2 worm cellular contexts compared by ENCODE assay signal in genomic region chrX:14173850-14174249, ce11.
TF ChIP-seq lines count a peak whose summit lies in the region.

TSS of gene idhb-1 (minus strand) at chrX:14174063.

TF ChIP-seq in whole organism, L2 larva, 48 proteins besides CTCF, POLR2A, EP300 and RAD21 (continued from another document):
- TF ChIP-seq nhr-21 (tag; optimal IDR thresholded peaks at IDR 0.05; lab: Kevin White, UChicago) (peak; percentile 55), sem-4 (tag; optimal IDR thresholded peaks at IDR 0.05; lab: Kevin White, UChicago) (peak; percentile 39), sma-3 (GFP tag; optimal IDR thresholded peaks at IDR 0.05; lab: Kevin White, UChicago) (peak; percentile 62), mbf-1 (tag; optimal IDR thresholded peaks at IDR 0.05; lab: Kevin White, UChicago) (no peak), elt-3 (tag; optimal IDR thresholded peaks at IDR 0.05; lab: Kevin White, UChicago) (no peak), fos-1 (tag; optimal IDR thresholded peaks at IDR 0.05; lab: Kevin White, UChicago) (peak; percentile 59), blmp-1 (tag; optimal IDR thresholded peaks at IDR 0.05; lab: Kevin White, UChicago; ENCODE audit: insufficient read depth) (no peak), ZK546.5 (tag; optimal IDR thresholded peaks at IDR 0.05; lab: Kevin White, UChicago) (no peak), ztf-1 (GFP tag; conservative IDR thresholded peaks at IDR 0.05; lab: Robert Waterston, UW) (no peak), nhr-129 (tag; optimal IDR thresholded peaks at IDR 0.05; lab: Kevin White, UChicago) (peak; percentile 78), nhr-77 (tag; optimal IDR thresholded peaks at IDR 0.05; lab: Kevin White, UChicago) (no peak), unc-62 (GFP tag; optimal IDR thresholded peaks at IDR 0.05; lab: Kevin White, UChicago) (no peak), nhr-237 (tag; optimal IDR thresholded peaks at IDR 0.05; lab: Kevin White, UChicago) (no peak), egl-27 (tag; optimal IDR thresholded peaks at IDR 0.05; lab: Kevin White, UChicago) (peak; percentile 32), nhr-10 (tag; optimal IDR thresholded peaks at IDR 0.05; lab: Kevin White, UChicago) (no peak), alr-1 (tag; optimal IDR thresholded peaks at IDR 0.05; lab: Kevin White, UChicago) (no peak), ceh-16 (tag; optimal IDR thresholded peaks at IDR 0.05; lab: Kevin White, UChicago) (no peak), unc-55 (GFP tag; optimal IDR thresholded peaks at IDR 0.05; lab: Kevin White, UChicago) (peak; percentile 67), mab-5 (tag; optimal IDR thresholded peaks at IDR 0.05; lab: Kevin White, UChicago) (peak; percentile 80), ztf-11 (tag; optimal IDR thresholded peaks at IDR 0.05; lab: Kevin White, UChicago) (no peak), sma-9 (GFP tag; optimal IDR thresholded peaks at IDR 0.05; lab: Kevin White, UChicago) (peak; percentile 74), sma-9 (tag; optimal IDR thresholded peaks at IDR 0.05; lab: Kevin White, UChicago) (no peak), lin-39 (tag; optimal IDR thresholded peaks at IDR 0.05; lab: Kevin White, UChicago) (no peak), skn-1 (tag; optimal IDR thresholded peaks at IDR 0.05; lab: Kevin White, UChicago) (no peak), ztf-4 (tag; optimal IDR thresholded peaks at IDR 0.05; lab: Kevin White, UChicago) (peak; percentile 19)

TF ChIP-seq in whole organism, L4 larva, 104 proteins besides CTCF, POLR2A, EP300 and RAD21 (continued from another document):
- TF ChIP-seq nhr-28 (tag; optimal IDR thresholded peaks at IDR 0.05; lab: Kevin White, UChicago) (peak; percentile 26), ceh-62 (tag; optimal IDR thresholded peaks at IDR 0.05; lab: Kevin White, UChicago) (no peak), mes-2 (tag; optimal IDR thresholded peaks at IDR 0.05; lab: Kevin White, UChicago; ENCODE audit: poor library complexity, severe bottlenecking) (no peak), duxl-1 (tag; optimal IDR thresholded peaks at IDR 0.05; lab: Kevin White, UChicago; ENCODE audit: poor library complexity) (no peak), D1046.2 (GFP tag; IDR thresholded peaks at IDR 0.05; lab: Robert Waterston, UW) (no peak), lin-15B (tag; optimal IDR thresholded peaks at IDR 0.05; lab: Kevin White, UChicago) (no peak), attf-4 (tag; optimal IDR thresholded peaks at IDR 0.05; lab: Kevin White, UChicago) (no peak), vab-7 (GFP tag; IDR thresholded peaks at IDR 0.05; lab: Robert Waterston, UW) (no peak), madf-5 (GFP tag; IDR thresholded peaks at IDR 0.05; lab: Robert Waterston, UW) (no peak), snpc-1.2 (GFP tag; IDR thresholded peaks at IDR 0.05; lab: Robert Waterston, UW) (no peak), fos-1 (tag; optimal IDR thresholded peaks at IDR 0.05; lab: Kevin White, UChicago) (no peak), F10B5.3 (tag; optimal IDR thresholded peaks at IDR 0.05; lab: Kevin White, UChicago) (no peak), skn-1 (tag; optimal IDR thresholded peaks at IDR 0.05; lab: Kevin White, UChicago) (no peak), nhr-11 (tag; optimal IDR thresholded peaks at IDR 0.05; lab: Kevin White, UChicago) (peak; percentile 62), daf-12 (tag; optimal IDR thresholded peaks at IDR 0.05; lab: Kevin White, UChicago) (no peak), lin-39 (tag; optimal IDR thresholded peaks at IDR 0.05; lab: Kevin White, UChicago) (no peak), snpc-4 (tag; optimal IDR thresholded peaks at IDR 0.05; lab: Kevin White, UChicago) (peak; percentile 1), madf-9 (GFP tag; conservative IDR thresholded peaks at IDR 0.05; lab: Robert Waterston, UW) (no peak), pqm-1 (tag; optimal IDR thresholded peaks at IDR 0.05; lab: Kevin White, UChicago) (no peak), egl-43 (GFP tag; IDR thresholded peaks at IDR 0.05; lab: Robert Waterston, UW) (no peak), aha-1 (tag; lab: Kevin White, UChicago) (peak; percentile 69), ceh-44 (GFP tag; IDR thresholded peaks at IDR 0.05; lab: Robert Waterston, UW) (no peak), zip-2 (tag; optimal IDR thresholded peaks at IDR 0.05; lab: Kevin White, UChicago) (no peak), ceh-32 (tag; optimal IDR thresholded peaks at IDR 0.05; lab: Kevin White, UChicago; ENCODE audit: poor library complexity) (no peak), R02D3.7 (tag; optimal IDR thresholded peaks at IDR 0.05; lab: Kevin White, UChicago) (no peak), nhr-76 (tag; optimal IDR thresholded peaks at IDR 0.05; lab: Kevin White, UChicago) (no peak), ztf-11 (tag; optimal IDR thresholded peaks at IDR 0.05; lab: Kevin White, UChicago) (no peak), aly-2 (tag; optimal IDR thresholded peaks at IDR 0.05; lab: Kevin White, UChicago) (no peak), lin-29 (GFP tag; IDR thresholded peaks at IDR 0.05; lab: Robert Waterston, UW) (no peak), nhr-48 (tag; optimal IDR thresholded peaks at IDR 0.05; lab: Kevin White, UChicago) (no peak), zip-11 (GFP tag; IDR thresholded peaks at IDR 0.05; lab: Robert Waterston, UW) (no peak), mep-1 (tag; optimal IDR thresholded peaks at IDR 0.05; lab: Kevin White, UChicago) (peak; percentile 90), pha-4 (GFP tag; IDR thresholded peaks at IDR 0.05; lab: Robert Waterston, UW) (peak; percentile 54; the same call in 1 of the 2 replicates), pha-4 (tag; optimal IDR thresholded peaks at IDR 0.05; lab: Kevin White, UChicago) (no peak), dmd-9 (GFP tag; IDR thresholded peaks at IDR 0.05; lab: Robert Waterston, UW) (no peak), nhr-41 (GFP tag; IDR thresholded peaks at IDR 0.05; lab: Robert Waterston, UW) (no peak), lim-7 (GFP tag; IDR thresholded peaks at IDR 0.05; lab: Robert Waterston, UW) (no peak), nhr-111 (GFP tag; optimal IDR thresholded peaks at IDR 0.05; lab: Kevin White, UChicago) (no peak), egl-27 (tag; optimal IDR thresholded peaks at IDR 0.05; lab: Kevin White, UChicago) (no peak), unc-130 (GFP tag; optimal IDR thresholded peaks at IDR 0.05; lab: Kevin White, UChicago) (no peak), mxl-3 (GFP tag; optimal IDR thresholded peaks at IDR 0.05; lab: Kevin White, UChicago) (peak; percentile 72), Y105C5A.15 (GFP tag; IDR thresholded peaks at IDR 0.05; lab: Robert Waterston, UW) (no peak), nhr-25 (tag; optimal IDR thresholded peaks at IDR 0.05; lab: Kevin White, UChicago; ENCODE audit: borderline replicate concordance, insufficient read depth) (peak; percentile 54), dmd-8 (GFP tag; IDR thresholded peaks at IDR 0.05; lab: Robert Waterston, UW) (no peak), unc-39 (tag; optimal IDR thresholded peaks at IDR 0.05; lab: Kevin White, UChicago) (no peak), sdz-12 (GFP tag; optimal IDR thresholded peaks at IDR 0.05; lab: Kevin White, UChicago) (no peak), jun-1 (tag; optimal IDR thresholded peaks at IDR 0.05; lab: Kevin White, UChicago) (peak; percentile 9), ZK337.2 (GFP tag; IDR thresholded peaks at IDR 0.05; lab: Robert Waterston, UW) (no peak), lin-38 (GFP tag; IDR thresholded peaks at IDR 0.05; lab: Robert Waterston, UW) (no peak), Y48G9A.11 (GFP tag; IDR thresholded peaks at IDR 0.05; lab: Robert Waterston, UW) (no peak), cey-2 (tag; optimal IDR thresholded peaks at IDR 0.05; lab: Kevin White, UChicago; ENCODE audit: borderline replicate concordance, insufficient read depth) (no peak), nhr-6 (tag; optimal IDR thresholded peaks at IDR 0.05; lab: Kevin White, UChicago) (no peak), mxl-2 (GFP tag; conservative IDR thresholded peaks at IDR 0.05; lab: Robert Waterston, UW) (no peak), zfp-2 (tag; optimal IDR thresholded peaks at IDR 0.05; lab: Kevin White, UChicago) (no peak), spr-1 (tag; optimal IDR thresholded peaks at IDR 0.05; lab: Kevin White, UChicago) (no peak), ztf-7 (tag; optimal IDR thresholded peaks at IDR 0.05; lab: Kevin White, UChicago) (no peak), hif-1 (tag; optimal IDR thresholded peaks at IDR 0.05; lab: Kevin White, UChicago) (no peak), fkh-10 (GFP tag; optimal IDR thresholded peaks at IDR 0.05; lab: Kevin White, UChicago) (peak; percentile 25), nhr-237 (tag; optimal IDR thresholded peaks at IDR 0.05; lab: Kevin White, UChicago) (no peak), zag-1 (tag; optimal IDR thresholded peaks at IDR 0.05; lab: Kevin White, UChicago) (no peak), mdt-29 (GFP tag; IDR thresholded peaks at IDR 0.05; lab: Robert Waterston, UW) (no peak), nhr-102 (tag; optimal IDR thresholded peaks at IDR 0.05; lab: Kevin White, UChicago) (peak; percentile 6), php-3 (GFP tag; IDR thresholded peaks at IDR 0.05; lab: Robert Waterston, UW) (no peak), nhr-77 (tag; optimal IDR thresholded peaks at IDR 0.05; lab: Kevin White, UChicago) (no peak), hlh-30 (tag; optimal IDR thresholded peaks at IDR 0.05; lab: Kevin White, UChicago; ENCODE audit: insufficient read depth) (peak; percentile 73), hmg-1.1 (GFP tag; IDR thresholded peaks at IDR 0.05; lab: Robert Waterston, UW) (peak; percentile 71; the same call in 1 of the 2 replicates), tra-1 (GFP tag; IDR thresholded peaks at IDR 0.05; lab: Robert Waterston, UW) (no peak), T20F7.1 (GFP tag; optimal IDR thresholded peaks at IDR 0.05; lab: Kevin White, UChicago) (peak; percentile 28), lin-1 (GFP tag; IDR thresholded peaks at IDR 0.05; lab: Robert Waterston, UW) (no peak), F37D6.2 (tag; optimal IDR thresholded peaks at IDR 0.05; lab: Kevin White, UChicago) (peak; percentile 47), F49E8.2 (tag; optimal IDR thresholded peaks at IDR 0.05; lab: Kevin White, UChicago; ENCODE audit: borderline replicate concordance) (no peak), arid-1 (GFP tag; conservative IDR thresholded peaks at IDR 0.05; lab: Robert Waterston, UW) (no peak), ctbp-1 (GFP tag; IDR thresholded peaks at IDR 0.05; lab: Robert Waterston, UW) (peak; percentile 53; the same call in 1 of the 2 replicates), set-16 (GFP tag; IDR thresholded peaks at IDR 0.05; lab: Robert Waterston, UW) (no peak), dpl-1 (GFP tag; optimal IDR thresholded peaks at IDR 0.05; lab: Kevin White, UChicago) (peak; percentile 68), nhr-42 (GFP tag; IDR thresholded peaks at IDR 0.05; lab: Robert Waterston, UW) (no peak), ama-1 (optimal IDR thresholded peaks at IDR 0.05; lab: Kevin White, UChicago) (no peak), dve-1 (tag; optimal IDR thresholded peaks at IDR 0.05; lab: Kevin White, UChicago; ENCODE audit: insufficient read depth) (peak; percentile 85), lir-3 (tag; optimal IDR thresholded peaks at IDR 0.05; lab: Kevin White, UChicago) (no peak), daf-19 (GFP tag; conservative IDR thresholded peaks at IDR 0.05; lab: Robert Waterston, UW) (no peak), rbr-2 (tag; optimal IDR thresholded peaks at IDR 0.05; lab: Kevin White, UChicago) (peak; percentile 71), ceh-28 (tag; optimal IDR thresholded peaks at IDR 0.05; lab: Kevin White, UChicago) (peak; percentile 51), lin-13 (GFP tag; optimal IDR thresholded peaks at IDR 0.05; lab: Kevin White, UChicago) (peak; percentile 49)
TF ChIP-seq in whole organism, L4 larva: peak in this region for 28.
